Worm (Caenorhabditis elegans): ENCODE results near the gene bgnt-1.3.
A peak's percentile ranks its signal among the peaks of the same experiment; 100 is the strongest.

Gene bgnt-1.3

ce11 chrV:16235647-16236046 is 20.6 kb downstream of the bgnt-1.3 start, which contains the start of gene srh-98:
TSS of gene srh-98 (minus strand) at chrV:16235747.
- no peak for TF ChIP-seq nhr-23 (tag; optimal IDR thresholded peaks at IDR 0.05)
- no peak for TF ChIP-seq ZK546.5 (tag; optimal IDR thresholded peaks at IDR 0.05)
- TF ChIP-seq nhr-129 (tag; optimal IDR thresholded peaks at IDR 0.05) = no peak
- TF ChIP-seq nhr-12 (tag; optimal IDR thresholded peaks at IDR 0.05) = no peak
- TF ChIP-seq ztf-4 (tag; optimal IDR thresholded peaks at IDR 0.05) = no peak
- no peak for TF ChIP-seq sma-9 (GFP tag; optimal IDR thresholded peaks at IDR 0.05)
- TF ChIP-seq sma-9 (tag; optimal IDR thresholded peaks at IDR 0.05) = no peak
- no peak for TF ChIP-seq lin-13 (GFP tag; optimal IDR thresholded peaks at IDR 0.05)
- no peak for TF ChIP-seq skn-1 (tag; optimal IDR thresholded peaks at IDR 0.05)
- TF ChIP-seq lin-39 (tag; optimal IDR thresholded peaks at IDR 0.05) = no peak
- no peak for TF ChIP-seq dmd-4 (tag; optimal IDR thresholded peaks at IDR 0.05)
- no peak for TF ChIP-seq alr-1 (tag; optimal IDR thresholded peaks at IDR 0.05)
- TF ChIP-seq nhr-25 (tag; optimal IDR thresholded peaks at IDR 0.05) = no peak
- TF ChIP-seq lsy-2 (tag; optimal IDR thresholded peaks at IDR 0.05) = no peak
- no peak for TF ChIP-seq ztf-1 (GFP tag; conservative IDR thresholded peaks at IDR 0.05)
- no peak for TF ChIP-seq aly-2 (tag; optimal IDR thresholded peaks at IDR 0.05)
- TF ChIP-seq ceh-16 (tag; optimal IDR thresholded peaks at IDR 0.05) = no peak
- no peak for TF ChIP-seq zag-1 (tag; optimal IDR thresholded peaks at IDR 0.05)
- no peak for TF ChIP-seq nhr-6 (tag; optimal IDR thresholded peaks at IDR 0.05)
- TF ChIP-seq elt-3 (tag; optimal IDR thresholded peaks at IDR 0.05) = no peak
- no peak for TF ChIP-seq lin-11 (tag; optimal IDR thresholded peaks at IDR 0.05)

- no peak for TF ChIP-seq egl-27 (tag; optimal IDR thresholded peaks at IDR 0.05)
- no peak for TF ChIP-seq elt-1 (tag; optimal IDR thresholded peaks at IDR 0.05)
- no peak for TF ChIP-seq snpc-4 (tag; optimal IDR thresholded peaks at IDR 0.05)
- no peak for TF ChIP-seq nhr-10 (tag; optimal IDR thresholded peaks at IDR 0.05)
- TF ChIP-seq unc-55 (GFP tag; optimal IDR thresholded peaks at IDR 0.05) = no peak
- TF ChIP-seq ztf-1 (GFP tag; conservative IDR thresholded peaks at IDR 0.05) = no peak
- no peak for TF ChIP-seq fos-1 (tag; optimal IDR thresholded peaks at IDR 0.05)
- TF ChIP-seq nhr-77 (tag; optimal IDR thresholded peaks at IDR 0.05) = no peak
- no peak for TF ChIP-seq mdl-1 (tag; optimal IDR thresholded peaks at IDR 0.05)
- no peak for TF ChIP-seq sma-3 (GFP tag; optimal IDR thresholded peaks at IDR 0.05)
- no peak for TF ChIP-seq nhr-129 (tag; optimal IDR thresholded peaks at IDR 0.05)
- TF ChIP-seq gmeb-1 (tag; optimal IDR thresholded peaks at IDR 0.05) = no peak
- TF ChIP-seq nhr-11 (tag; optimal IDR thresholded peaks at IDR 0.05) = no peak
- no peak for TF ChIP-seq nhr-23 (tag; optimal IDR thresholded peaks at IDR 0.05)
- TF ChIP-seq ztf-4 (tag; optimal IDR thresholded peaks at IDR 0.05) = no peak
- TF ChIP-seq ztf-11 (tag; optimal IDR thresholded peaks at IDR 0.05) = no peak
- no peak for TF ChIP-seq ceh-82 (tag; optimal IDR thresholded peaks at IDR 0.05)
Observed at ce11 chrV:16235135-16235534, 21.2 kb downstream of the bgnt-1.3 start, which contains the start of gene F21H7.3. TSS of gene F21H7.3 (minus strand) at chrV:16235235.

- TF ChIP-seq nhr-10 (tag; optimal IDR thresholded peaks at IDR 0.05) = no peak
- no peak for TF ChIP-seq ztf-1 (GFP tag; conservative IDR thresholded peaks at IDR 0.05)
- TF ChIP-seq lsy-2 (tag; optimal IDR thresholded peaks at IDR 0.05) = no peak
- TF ChIP-seq egl-27 (tag; optimal IDR thresholded peaks at IDR 0.05) = no peak
- no peak for TF ChIP-seq elt-1 (tag; optimal IDR thresholded peaks at IDR 0.05)
- TF ChIP-seq elt-3 (tag; optimal IDR thresholded peaks at IDR 0.05) = no peak
Observed at ce11 chrV:16233624-16234023, 22.7 kb downstream of the bgnt-1.3 start, which contains the start of gene clec-233. TSS of gene clec-233 (plus strand) at chrV:16233924.

- TF ChIP-seq nhr-11 (tag; optimal IDR thresholded peaks at IDR 0.05) (no peak), alr-1 (tag; optimal IDR thresholded peaks at IDR 0.05) (no peak), lin-39 (tag; optimal IDR thresholded peaks at IDR 0.05) (no peak), unc-55 (GFP tag; optimal IDR thresholded peaks at IDR 0.05) (no peak), unc-39 (tag; optimal IDR thresholded peaks at IDR 0.05) (no peak), C34F6.9 (tag; optimal IDR thresholded peaks at IDR 0.05) (no peak), F13H6.1 (tag; optimal IDR thresholded peaks at IDR 0.05) (no peak), sma-3 (GFP tag; optimal IDR thresholded peaks at IDR 0.05) (no peak), ama-1 (optimal IDR thresholded peaks at IDR 0.05) (no peak), peb-1 (tag; optimal IDR thresholded peaks at IDR 0.05) (no peak), nhr-21 (tag; optimal IDR thresholded peaks at IDR 0.05) (no peak), mab-5 (tag; optimal IDR thresholded peaks at IDR 0.05) (no peak), elt-3 (tag; optimal IDR thresholded peaks at IDR 0.05) (no peak), nhr-23 (tag; optimal IDR thresholded peaks at IDR 0.05) (no peak), nhr-12 (tag; optimal IDR thresholded peaks at IDR 0.05) (no peak), nhr-10 (tag; optimal IDR thresholded peaks at IDR 0.05) (no peak), lin-13 (GFP tag; optimal IDR thresholded peaks at IDR 0.05) (no peak), lsy-2 (tag; optimal IDR thresholded peaks at IDR 0.05) (no peak), ceh-82 (tag; optimal IDR thresholded peaks at IDR 0.05) (no peak), sma-9 (GFP tag; optimal IDR thresholded peaks at IDR 0.05) (peak; percentile 56), sma-9 (tag; optimal IDR thresholded peaks at IDR 0.05) (no peak), ztf-1 (GFP tag; conservative IDR thresholded peaks at IDR 0.05) (no peak), nhr-6 (tag; optimal IDR thresholded peaks at IDR 0.05) (no peak), ceh-16 (tag; optimal IDR thresholded peaks at IDR 0.05) (no peak), nhr-25 (tag; optimal IDR thresholded peaks at IDR 0.05) (no peak), nhr-237 (tag; optimal IDR thresholded peaks at IDR 0.05) (no peak), skn-1 (tag; optimal IDR thresholded peaks at IDR 0.05) (peak; percentile 10), mbf-1 (tag; optimal IDR thresholded peaks at IDR 0.05) (no peak), ztf-4 (tag; optimal IDR thresholded peaks at IDR 0.05) (no peak), fos-1 (tag; optimal IDR thresholded peaks at IDR 0.05) (peak; percentile 99), dmd-4 (tag; optimal IDR thresholded peaks at IDR 0.05) (no peak), gmeb-1 (tag; optimal IDR thresholded peaks at IDR 0.05) (peak; percentile 5), nhr-129 (tag; optimal IDR thresholded peaks at IDR 0.05) (no peak), ztf-11 (tag; optimal IDR thresholded peaks at IDR 0.05) (no peak)
Observed at ce11 chrV:16232180-16232579, 24.1 kb downstream of the bgnt-1.3 start, which contains the start of gene gst-22. TSS of gene gst-22 (minus strand) at chrV:16232282.

All from whole organism, L2 larva.